Worm (Caenorhabditis elegans): ENCODE measurements around the gene nhr-134.

DNA sequence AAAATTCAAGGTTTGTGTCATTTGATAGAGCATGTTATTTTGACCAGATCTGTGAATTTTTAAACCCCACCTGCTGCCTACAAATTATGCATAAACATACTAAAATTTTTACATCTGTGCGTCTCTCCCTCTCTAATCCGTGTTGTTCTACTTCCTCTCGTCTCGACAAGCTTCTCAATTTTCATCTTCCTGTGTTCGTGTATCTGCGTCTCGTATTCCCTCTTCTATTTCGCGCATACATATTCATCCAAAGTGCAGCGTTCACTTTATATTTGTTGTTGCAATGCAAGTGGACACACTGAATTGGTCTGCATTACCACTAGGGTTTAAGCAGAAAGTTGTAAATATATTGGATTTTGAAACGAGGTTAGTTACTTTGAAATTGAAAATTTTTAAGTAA lies 47.5 kb downstream of the nhr-134 start, which contains the start of gene fbxa-137:
- TF ChIP-seq ces-1 (GFP tag; optimal IDR thresholded peaks at IDR 0.05) (no peak), vab-15 (tag; optimal IDR thresholded peaks at IDR 0.05) (no peak), ama-1 (optimal IDR thresholded peaks at IDR 0.05) (no peak), pqm-1 (tag; optimal IDR thresholded peaks at IDR 0.05) (no peak), lin-35 (GFP tag; optimal IDR thresholded peaks at IDR 0.05) (no peak), unc-130 (tag; optimal IDR thresholded peaks at IDR 0.05) (no peak), nhr-12 (tag; optimal IDR thresholded peaks at IDR 0.05) (no peak), unc-62 (GFP tag; optimal IDR thresholded peaks at IDR 0.05) (no peak), sox-4 (tag; optimal IDR thresholded peaks at IDR 0.05) (no peak), irx-1 (tag; optimal IDR thresholded peaks at IDR 0.05) (no peak)
